Fruit fly (Drosophila melanogaster) whole organism, embryonic: ENCODE measurements around the gene CheB38c.

Experiments used
- CG12104 ChIP-seq: fragments of 200-800 bp; sonication (Bioruptor generic); optimal IDR thresholded peaks from 3 replicates; lab custom pipeline; 2016; ENCODE audit warnings: missing biosample characterization, missing genetic modification characterization
- CG12155 ChIP-seq: fragments of 200-800 bp; sonication (Bioruptor generic); optimal IDR thresholded peaks from 3 replicates; lab custom pipeline; 2016; ENCODE audit warnings: missing biosample characterization, missing genetic modification characterization
- CG12236 ChIP-seq: fragments of 200-800 bp; sonication (Bioruptor generic); optimal IDR thresholded peaks from 2 replicates; lab custom pipeline; 2016; ENCODE audit warnings: missing biosample characterization, missing genetic modification characterization
- CG12299 ChIP-seq: fragments of 200-800 bp; sonication (Bioruptor generic); optimal IDR thresholded peaks from 2 replicates; lab custom pipeline; 2018; ENCODE audit warnings: missing biosample characterization, mild to moderate bottlenecking, missing genetic modification characterization
- CG12659 ChIP-seq: fragments of 200-800 bp; sonication (Bioruptor generic); optimal IDR thresholded peaks from 3 replicates; lab custom pipeline; 2017; ENCODE audit warnings: mild to moderate bottlenecking, missing biosample characterization, missing genetic modification reagents, missing genetic modification characterization
- CG15011 ChIP-seq: fragments of 200-800 bp; sonication (Bioruptor generic); optimal IDR thresholded peaks from 3 replicates; lab custom pipeline; 2018; ENCODE audit warnings: missing biosample characterization, mild to moderate bottlenecking, missing genetic modification characterization
- CG15601 ChIP-seq: fragments of 200-800 bp; sonication (Bioruptor generic); optimal IDR thresholded peaks from 3 replicates; lab custom pipeline; 2019; ENCODE audit warnings: missing biosample characterization, mild to moderate bottlenecking, missing genetic modification characterization, moderate library complexity
- CG16813 ChIP-seq: fragments of 200-800 bp; sonication (Bioruptor generic); IDR thresholded peaks from 3 replicates; pipeline ENCODE4 v1.3.6; 2022; ENCODE audit warnings: missing biosample characterization, missing genetic modification characterization; ENCODE audit not compliant: partially characterized antibody
- CG17359 ChIP-seq: fragments of 200-800 bp; sonication (Bioruptor generic); optimal IDR thresholded peaks from 3 replicates; lab custom pipeline; 2018; ENCODE audit warnings: missing biosample characterization, mild to moderate bottlenecking, missing genetic modification characterization, moderate library complexity
- CG1792 ChIP-seq: fragments of 200-800 bp; sonication (Bioruptor generic); optimal IDR thresholded peaks from 2 replicates; lab custom pipeline; 2016; ENCODE audit warnings: missing biosample characterization, missing genetic modification characterization
- CG2120 ChIP-seq: fragments of 200-800 bp; sonication (Bioruptor generic); optimal IDR thresholded peaks from 3 replicates; lab custom pipeline; 2016; ENCODE audit warnings: missing biosample characterization, missing genetic modification characterization
- CG3726 ChIP-seq: fragments of 200-800 bp; sonication (Bioruptor generic); IDR thresholded peaks from 3 replicates; pipeline ENCODE4, ENCODE4 v1.3.6; 2022; ENCODE audit warnings: missing biosample characterization, missing genetic modification characterization
- CG4707 ChIP-seq: fragments of 200-800 bp; sonication (Bioruptor generic); optimal IDR thresholded peaks from 2 replicates; lab custom pipeline; 2018; ENCODE audit warnings: missing biosample characterization, mild to moderate bottlenecking, missing genetic modification characterization, moderate library complexity
- CG6683 ChIP-seq: fragments of 200-800 bp; sonication (Bioruptor generic); optimal IDR thresholded peaks from 2 replicates; lab custom pipeline; 2017; ENCODE audit warnings: missing biosample characterization, mild to moderate bottlenecking, missing genetic modification characterization, missing genetic modification reagents
- CG7357 ChIP-seq: fragments of 200-800 bp; sonication (Bioruptor generic); IDR thresholded peaks from 3 replicates; pipeline ENCODE4 v1.3.6; 2022; ENCODE audit warnings: missing biosample characterization, missing genetic modification characterization
- CG7839 ChIP-seq: fragments of 200-800 bp; sonication (Bioruptor generic); optimal IDR thresholded peaks from 3 replicates; lab custom pipeline; 2018; ENCODE audit warnings: missing biosample characterization, mild to moderate bottlenecking, missing genetic modification characterization, moderate library complexity
- CG9215 ChIP-seq: fragments of 200-800 bp; sonication (Bioruptor generic); IDR thresholded peaks from 2 replicates; pipeline ENCODE4 v1.3.6; 2022; ENCODE audit warnings: missing biosample characterization, missing genetic modification characterization
- CkIIα-i1 ChIP-seq: fragments of 200-800 bp; sonication (Bioruptor generic); IDR thresholded peaks from 2 replicates; pipeline ENCODE4 v1.3.6; 2022; ENCODE audit warnings: missing biosample characterization, missing genetic modification characterization
- E2f2 ChIP-seq: fragments of 200-800 bp; sonication (Bioruptor generic); IDR thresholded peaks from 2 replicates; pipeline ENCODE4 v1.3.6; 2022; ENCODE audit warnings: missing biosample characterization, missing genetic modification characterization
- ERR ChIP-seq: fragments of 200-800 bp; sonication (Bioruptor generic); optimal IDR thresholded peaks from 2 replicates; lab custom pipeline; 2016; ENCODE audit warnings: missing biosample characterization, missing genetic modification characterization
- Lpt ChIP-seq: fragments of >200 bp; optimal IDR thresholded peaks from 2 replicates; lab custom pipeline; 2018; ENCODE audit warnings: missing biosample characterization, missing genetic modification characterization
- MBD-R2 ChIP-seq: fragments of 200-800 bp; sonication (Bioruptor generic); IDR thresholded peaks from 2 replicates; pipeline ENCODE4 v1.3.6; 2022; ENCODE audit warnings: missing biosample characterization, missing genetic modification characterization
- Med ChIP-seq: fragments of 200-800 bp; sonication (Bioruptor generic); peaks from one replicate; lab custom pipeline; 2016; ENCODE audit warnings: missing biosample characterization, missing genetic modification characterization, mild to moderate bottlenecking, inconsistent platforms, moderate library complexity
- Mrtf ChIP-seq: fragments of 200-800 bp; sonication (Bioruptor generic); IDR thresholded peaks from 3 replicates; pipeline ENCODE4 v1.3.6; 2022; ENCODE audit warnings: missing biosample characterization, missing genetic modification characterization
- NC2α ChIP-seq: fragments of 200-800 bp; sonication (Bioruptor generic); optimal IDR thresholded peaks from 2 replicates; lab custom pipeline; 2016; ENCODE audit warnings: missing biosample characterization, missing genetic modification characterization
- Neu2 ChIP-seq: fragments of 200-800 bp; sonication (Bioruptor generic); optimal IDR thresholded peaks from 3 replicates; lab custom pipeline; 2016; ENCODE audit warnings: missing biosample characterization, missing genetic modification characterization, borderline replicate concordance
- Oaz ChIP-seq: fragments of 200-800 bp; sonication (Bioruptor generic); IDR thresholded peaks from 2 replicates; pipeline ENCODE4 v1.3.6; 2022; ENCODE audit warnings: missing biosample characterization, missing genetic modification characterization
- PHDP ChIP-seq: fragments of 200-800 bp; sonication (Bioruptor generic); optimal IDR thresholded peaks from 3 replicates; lab custom pipeline; 2018; ENCODE audit warnings: missing biosample characterization, mild to moderate bottlenecking, missing genetic modification characterization, moderate library complexity
- Ravus ChIP-seq: fragments of 200-800 bp; sonication (Bioruptor generic); IDR thresholded peaks from 2 replicates; pipeline ENCODE4 v1.3.6; 2022; ENCODE audit warnings: missing biosample characterization, missing genetic modification characterization
- al ChIP-seq: fragments of 200-800 bp; sonication (Bioruptor generic); IDR thresholded peaks from 2 replicates; pipeline ENCODE4 v1.3.6; 2022; ENCODE audit warnings: missing biosample characterization, missing genetic modification characterization
- chinmo ChIP-seq: fragments of 200-800 bp; sonication (Bioruptor generic); IDR thresholded peaks from 4 replicates; pipeline ENCODE4 v1.3.6; 2022; ENCODE audit warnings: missing biosample characterization, missing genetic modification characterization; ENCODE audit not compliant: partially characterized antibody
- cwo ChIP-seq: fragments of 200-800 bp; sonication (Bioruptor generic); optimal IDR thresholded peaks from 3 replicates; lab custom pipeline; 2017; ENCODE audit warnings: missing biosample characterization, missing genetic modification characterization, mild to moderate bottlenecking, moderate library complexity, missing genetic modification reagents
- eve ChIP-seq, 2 experiments: fragments of >200 bp; optimal IDR thresholded peaks; 2 replicates each; lab custom pipeline; 2017; ENCODE audit warnings: missing biosample characterization in 2 of 2, missing genetic modification characterization in 2 of 2
- fd96Cb ChIP-seq: fragments of 200-800 bp; sonication (Bioruptor generic); optimal IDR thresholded peaks from 2 replicates; lab custom pipeline; 2018; ENCODE audit warnings: missing biosample characterization, mild to moderate bottlenecking, missing genetic modification characterization, moderate library complexity
- gt ChIP-seq: fragments of 200-800 bp; sonication (Bioruptor generic); IDR thresholded peaks from 2 replicates; pipeline ENCODE4 v1.3.6; 2022; ENCODE audit warnings: missing biosample characterization, missing genetic modification characterization
- ind ChIP-seq: fragments of 200-800 bp; sonication (Bioruptor generic); optimal IDR thresholded peaks from 3 replicates; lab custom pipeline; 2016; ENCODE audit warnings: missing biosample characterization, missing genetic modification characterization
- jing ChIP-seq: fragments of 200-800 bp; sonication (Bioruptor generic); optimal IDR thresholded peaks from 2 replicates; lab custom pipeline; 2018; ENCODE audit warnings: missing biosample characterization, mild to moderate bottlenecking, missing genetic modification characterization
- maf-S ChIP-seq: fragments of 200-800 bp; sonication (Bioruptor generic); optimal IDR thresholded peaks from 2 replicates; lab custom pipeline; 2016; ENCODE audit warnings: missing biosample characterization, missing genetic modification characterization
- mam ChIP-seq: fragments of 200-800 bp; sonication (Bioruptor generic); optimal IDR thresholded peaks from 3 replicates; lab custom pipeline; 2016; ENCODE audit warnings: missing biosample characterization, missing genetic modification characterization
- onecut ChIP-seq: fragments of 200-800 bp; sonication (Bioruptor generic); IDR thresholded peaks from 2 replicates; pipeline ENCODE4 v1.3.6; 2022; ENCODE audit warnings: missing biosample characterization, missing genetic modification characterization
- pfk ChIP-seq: fragments of 200-800 bp; sonication (Bioruptor generic); optimal IDR thresholded peaks from 2 replicates; lab custom pipeline; 2018; ENCODE audit warnings: missing biosample characterization, mild to moderate bottlenecking, missing genetic modification characterization, moderate library complexity
- seq ChIP-seq: fragments of 200-800 bp; sonication (Bioruptor generic); IDR thresholded peaks from 2 replicates; pipeline ENCODE4 v1.3.6; 2022; ENCODE audit warnings: missing biosample characterization, missing genetic modification characterization
- sima ChIP-seq: fragments of 200-800 bp; sonication (Bioruptor generic); optimal IDR thresholded peaks from 2 replicates; lab custom pipeline; 2016; ENCODE audit warnings: missing biosample characterization, missing genetic modification characterization
- so ChIP-seq: fragments of 200-800 bp; sonication (Bioruptor generic); IDR thresholded peaks from 3 replicates; pipeline ENCODE4 v1.3.6; 2022; ENCODE audit warnings: missing biosample characterization, missing genetic modification characterization
- ttk ChIP-seq: fragments of 200-800 bp; sonication (Bioruptor generic); IDR thresholded peaks from 2 replicates; pipeline ENCODE4 v2.1.2; 2022; ENCODE audit warnings: missing biosample characterization, missing genetic modification characterization
- twi ChIP-seq: fragments of 200-800 bp; optimal IDR thresholded peaks from 2 replicates; lab custom pipeline; 2019; ENCODE audit warnings: missing biosample characterization, mild to moderate bottlenecking, missing genetic modification characterization, moderate library complexity
- wek ChIP-seq: fragments of 200-800 bp; sonication (Bioruptor generic); optimal IDR thresholded peaks from 3 replicates; lab custom pipeline; 2018; ENCODE audit warnings: missing biosample characterization, mild to moderate bottlenecking, missing genetic modification characterization, moderate library complexity
- wor ChIP-seq: fragments of 200-800 bp; sonication (Bioruptor generic); IDR thresholded peaks from 2 replicates; pipeline ENCODE4 v1.3.6; 2022; ENCODE audit warnings: missing biosample characterization, missing genetic modification characterization
- yki ChIP-seq: fragments of >200 bp; optimal IDR thresholded peaks from 3 replicates; lab custom pipeline; 2018

Gene CheB38c

dm6 chr2L:20807617-20808509, 12.8 kb downstream of the CheB38c start (continued):
- TF ChIP-seq CG3726 (GFP tag; lab: Robert Waterston, UW) (0 out of 3 replicates have a peak, but pooled peaks have one; percentile 12), PHDP (tag; lab: Kevin White, UChicago) (peak; percentile 66), CG12236 (GFP tag; lab: Kevin White, UChicago) (no peak), MBD-R2 (GFP tag; lab: Robert Waterston, UW) (peak; percentile 18; the same call in 1 of the 2 replicates), ERR (GFP tag; lab: Kevin White, UChicago) (no peak), Oaz (GFP tag; lab: Robert Waterston, UW) (0 out of 2 replicates have a peak, but pooled peaks have one; percentile 36), Mrtf (no peak), Neu2 (GFP tag; lab: Kevin White, UChicago) (no peak), CG6683 (peak; percentile 13), so (GFP tag; lab: Robert Waterston, UW) (peak; percentile 50; the same call in 1 of the 3 replicates), Lpt (GFP tag; lab: Kevin White, UChicago) (no peak), wek (peak; percentile 63), pfk (GFP tag; lab: Kevin White, UChicago) (peak; percentile 1), gt (GFP tag; lab: Robert Waterston, UW) (no peak), CG2120 (peak; percentile 53), ind (GFP tag; lab: Kevin White, UChicago) (peak; percentile 34), seq (GFP tag; lab: Robert Waterston, UW) (peak; percentile 23), CG12299 (peak; percentile 46), CG15601 (tag; lab: Kevin White, UChicago) (peak; percentile 49), CG1792 (GFP tag; lab: Kevin White, UChicago) (peak; percentile 17), CG12659 (GFP tag; lab: Kevin White, UChicago) (peak; percentile 32), NC2α (no peak), CG12104 (GFP tag; lab: Kevin White, UChicago) (peak; percentile 46), cwo (peak; percentile 52), al (GFP tag; lab: Robert Waterston, UW) (no peak), CG4707 (peak; percentile 41), maf-S (GFP tag; lab: Kevin White, UChicago) (no peak), CkIIα-i1 (GFP tag; lab: Robert Waterston, UW) (no peak), mam (no peak), jing (GFP tag; lab: Kevin White, UChicago) (no peak), E2f2 (GFP tag; lab: Robert Waterston, UW) (peak; percentile 42), CG9215 (GFP tag; lab: Robert Waterston, UW) (peak; percentile 36; the same call in 1 of the 2 replicates), Med (GFP tag; lab: Kevin White, UChicago) (peak; percentile 88), CG15011 (GFP tag; lab: Kevin White, UChicago) (peak; percentile 66), twi (no peak), CG7839 (tag; lab: Kevin White, UChicago) (peak; percentile 63), CG7357 (GFP tag; lab: Robert Waterston, UW) (no peak), Ravus (no peak; the same call in 1 of the 2 replicates), wor (GFP tag; lab: Robert Waterston, UW) (no peak), onecut (peak; percentile 95), sima (GFP tag; lab: Kevin White, UChicago) (no peak), chinmo (0 out of 4 replicates have a peak, but pooled peaks have one; percentile 19), CG16813 (no peak), ttk (GFP tag; lab: Robert Waterston, UW) (0 out of 2 replicates have a peak, but pooled peaks have one; percentile 12), CG17359 (tag; lab: Kevin White, UChicago) (peak; percentile 53), eve (GFP tag; optimal IDR thresholded peaks at IDR 0.05; lab: Kevin White, UChicago) (peak in 1 of 2 experiments; percentile 80), fd96Cb (tag; lab: Kevin White, UChicago) (peak; percentile 14), yki (lab: Kevin White, UChicago) (no peak), CG12155 (GFP tag; lab: Kevin White, UChicago) (peak; percentile 18)
